Worm (Caenorhabditis elegans) whole organism, late embryonic: ENCODE results near the gene nhr-195.

Experiments
- K09A11.1 ChIP-seq: sonication (generic microtip); optimal IDR thresholded peaks from 2 replicates; lab custom pipeline; 2017; ENCODE audit warnings: antibody characterized with exemption, mild to moderate bottlenecking, missing genetic modification characterization, missing compliant biosample characterization; ENCODE audit not compliant: insufficient read depth
- T23F11.4 ChIP-seq: fragments of 200-800 bp; sonication (Bioruptor generic); optimal IDR thresholded peaks from 2 replicates; lab custom pipeline; 2018; ENCODE audit warnings: mild to moderate bottlenecking, missing genetic modification characterization, missing compliant biosample characterization
- ceh-14 ChIP-seq: sonication (generic microtip); optimal IDR thresholded peaks from 2 replicates; lab custom pipeline; 2016; ENCODE audit warnings: missing genotype, missing genetic modification characterization, missing compliant biosample characterization
- ceh-18 ChIP-seq: sonication (generic microtip); optimal IDR thresholded peaks from 2 replicates; lab custom pipeline; 2016; ENCODE audit warnings: missing genetic modification characterization, missing compliant biosample characterization
- ceh-2 ChIP-seq: sonication (generic microtip); optimal IDR thresholded peaks from 2 replicates; lab custom pipeline; 2016; ENCODE audit warnings: missing genotype, missing genetic modification characterization, missing compliant biosample characterization
- ceh-24 ChIP-seq: sonication (generic microtip); optimal IDR thresholded peaks from 2 replicates; lab custom pipeline; 2016; ENCODE audit warnings: mild to moderate bottlenecking, missing genetic modification characterization, missing compliant biosample characterization
- ceh-30 ChIP-seq: fragments of 150-350 bp; optimal IDR thresholded peaks from 2 replicates; lab custom pipeline; 2014; ENCODE audit warnings: missing biosample characterization, missing genetic modification characterization
- ceh-31 ChIP-seq: sonication (generic microtip); optimal IDR thresholded peaks from 2 replicates; lab custom pipeline; 2016; ENCODE audit warnings: missing genetic modification characterization, missing compliant biosample characterization
- ceh-34 ChIP-seq: sonication (generic microtip); optimal IDR thresholded peaks from 2 replicates; lab custom pipeline; 2016; ENCODE audit warnings: mild to moderate bottlenecking, missing genetic modification characterization, missing compliant biosample characterization
- ceh-45 ChIP-seq: fragments of 200-800 bp; sonication (Bioruptor generic); IDR thresholded peaks from 2 replicates; pipeline ENCODE4 v1.3.6; 2022; ENCODE audit warnings: missing genetic modification reagents, missing genetic modification characterization, missing compliant biosample characterization
- ceh-48 ChIP-seq: sonication (generic microtip); optimal IDR thresholded peaks from 2 replicates; lab custom pipeline; 2016; ENCODE audit warnings: missing genetic modification characterization, inconsistent platforms, missing compliant biosample characterization
- dmd-4 ChIP-seq: sonication (generic microtip); optimal IDR thresholded peaks from 2 replicates; lab custom pipeline; 2016; ENCODE audit warnings: borderline replicate concordance, missing genetic modification characterization, missing compliant biosample characterization
- elt-2 ChIP-seq: sonication (generic microtip); optimal IDR thresholded peaks from 2 replicates; lab custom pipeline; 2016; ENCODE audit warnings: missing genetic modification reagents, missing genetic modification characterization, missing compliant biosample characterization
- elt-4 ChIP-seq: sonication (generic microtip); optimal IDR thresholded peaks from 2 replicates; lab custom pipeline; 2016; ENCODE audit warnings: missing genetic modification characterization, missing compliant biosample characterization
- fkh-10 ChIP-seq: fragments of 150-350 bp; optimal IDR thresholded peaks from 2 replicates; lab custom pipeline; 2014; ENCODE audit warnings: missing biosample characterization, missing genetic modification reagents, missing genetic modification characterization
- fkh-6 ChIP-seq: sonication (generic microtip); optimal IDR thresholded peaks from 2 replicates; lab custom pipeline; 2016; ENCODE audit warnings: missing genetic modification characterization, missing compliant biosample characterization
- gmeb-2 ChIP-seq: sonication (generic microtip); optimal IDR thresholded peaks from 2 replicates; lab custom pipeline; 2016; ENCODE audit warnings: missing genetic modification characterization, inconsistent platforms, missing compliant biosample characterization
- hlh-15 ChIP-seq: sonication (generic microtip); optimal IDR thresholded peaks from 2 replicates; lab custom pipeline; 2016; ENCODE audit warnings: missing genetic modification characterization, missing compliant biosample characterization
- hlh-6 ChIP-seq: sonication (generic microtip); optimal IDR thresholded peaks from 2 replicates; lab custom pipeline; 2016; ENCODE audit warnings: missing genotype, missing genetic modification characterization, missing compliant biosample characterization
- hlh-8 ChIP-seq: sonication (generic microtip); optimal IDR thresholded peaks from 2 replicates; lab custom pipeline; 2016; ENCODE audit warnings: missing genotype, missing genetic modification characterization, missing compliant biosample characterization
- lim-6 ChIP-seq: sonication (generic microtip); optimal IDR thresholded peaks from 2 replicates; lab custom pipeline; 2016; ENCODE audit warnings: missing genetic modification characterization, missing compliant biosample characterization
- madf-2 ChIP-seq: sonication (generic microtip); optimal IDR thresholded peaks from 2 replicates; lab custom pipeline; 2017; ENCODE audit warnings: missing genetic modification characterization, missing compliant biosample characterization
- mec-3 ChIP-seq: sonication (generic microtip); optimal IDR thresholded peaks from 2 replicates; lab custom pipeline; 2016; ENCODE audit warnings: borderline replicate concordance, missing genetic modification characterization, missing compliant biosample characterization
- nhr-11 ChIP-seq: fragments of 150-350 bp; optimal IDR thresholded peaks from 2 replicates; lab custom pipeline; 2014; ENCODE audit warnings: missing biosample characterization, missing genetic modification characterization
- npax-4 ChIP-seq: sonication (generic microtip); optimal IDR thresholded peaks from 2 replicates; lab custom pipeline; 2016; ENCODE audit warnings: missing genetic modification characterization, missing compliant biosample characterization
- odd-2 ChIP-seq: sonication (generic microtip); optimal IDR thresholded peaks from 2 replicates; lab custom pipeline; 2017; ENCODE audit warnings: antibody characterized with exemption, mild to moderate bottlenecking, missing genetic modification characterization, missing compliant biosample characterization
- pag-3 ChIP-seq: sonication (generic microtip); optimal IDR thresholded peaks from 2 replicates; lab custom pipeline; 2016; ENCODE audit warnings: missing compliant biosample characterization, missing genetic modification characterization, borderline replicate concordance
- pat-9 ChIP-seq: fragments of 200-800 bp; sonication (Bioruptor generic); optimal IDR thresholded peaks from 2 replicates; lab custom pipeline; 2018; ENCODE audit warnings: mild to moderate bottlenecking, missing genetic modification characterization, moderate library complexity, missing compliant biosample characterization
- pax-1 ChIP-seq: fragments of 150-350 bp; optimal IDR thresholded peaks from 2 replicates; lab custom pipeline; 2014; ENCODE audit warnings: missing biosample characterization, missing genetic modification characterization
- pros-1 ChIP-seq: fragments of 150-350 bp; optimal IDR thresholded peaks from 2 replicates; lab custom pipeline; 2014; ENCODE audit warnings: missing biosample characterization, missing genetic modification reagents, missing genetic modification characterization
- ref-2 ChIP-seq: sonication (generic microtip); optimal IDR thresholded peaks from 2 replicates; lab custom pipeline; 2016; ENCODE audit warnings: missing genetic modification characterization, missing compliant biosample characterization
- sdc-2 ChIP-seq: sonication (generic microtip); optimal IDR thresholded peaks from 2 replicates; lab custom pipeline; 2016; ENCODE audit warnings: missing genotype, missing genetic modification characterization, missing compliant biosample characterization
- syd-9 ChIP-seq: sonication (generic microtip); optimal IDR thresholded peaks from 2 replicates; lab custom pipeline; 2016; ENCODE audit warnings: mild to moderate bottlenecking, missing genetic modification characterization, moderate library complexity, missing compliant biosample characterization
- tbx-2 ChIP-seq: sonication (generic microtip); optimal IDR thresholded peaks from 2 replicates; lab custom pipeline; 2016; ENCODE audit warnings: missing genetic modification characterization, missing compliant biosample characterization
- ttx-3 ChIP-seq: sonication (generic microtip); optimal IDR thresholded peaks from 2 replicates; lab custom pipeline; 2016; ENCODE audit warnings: missing genetic modification reagents, missing genetic modification characterization, missing compliant biosample characterization
- unc-3 ChIP-seq, 2 experiments: fragments of 200-800 bp in 1 of 2; sonication (Bioruptor generic) in 1 of 2; sonication (generic microtip) in 1 of 2; conservative IDR thresholded peaks in 1 of 2; optimal IDR thresholded peaks in 1 of 2; 2 replicates each; pipeline versions ENCODE4 v1.3.6 to Lab custom; 2016 to 2022; ENCODE audit warnings: missing compliant biosample characterization in 2 of 2, missing genetic modification characterization in 2 of 2, missing genetic modification reagents in 1 of 2
- unc-86 ChIP-seq: sonication (generic microtip); optimal IDR thresholded peaks from 2 replicates; lab custom pipeline; 2016; ENCODE audit warnings: missing genetic modification characterization, missing compliant biosample characterization
- zip-5 ChIP-seq: sonication (generic microtip); optimal IDR thresholded peaks from 2 replicates; lab custom pipeline; 2016; ENCODE audit warnings: missing genetic modification characterization, missing compliant biosample characterization

nhr-195 gene

DNA sequence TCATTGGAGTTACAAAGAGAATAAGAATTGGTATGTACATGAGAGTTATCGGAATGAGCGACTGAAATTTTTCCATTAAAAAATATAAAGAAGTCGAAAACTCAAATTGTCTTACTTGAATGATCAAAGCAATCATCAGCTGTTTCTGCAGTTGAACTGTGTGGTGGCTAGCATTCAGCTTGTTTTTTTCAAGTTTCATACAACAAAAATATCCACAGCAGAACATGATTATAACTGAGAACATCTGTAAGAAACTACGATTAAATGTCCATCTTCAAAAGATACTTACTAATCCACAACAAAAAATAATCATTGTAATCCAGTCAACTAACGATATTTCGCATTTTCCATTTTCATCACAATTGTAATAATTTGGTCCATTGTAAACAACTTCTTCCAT is 12.6 kb upstream of the nhr-195 start:
- TF ChIP-seq mec-3 (tag; lab: Kevin White, UChicago): no peak
- no peak for TF ChIP-seq ceh-14 (tag; lab: Kevin White, UChicago)
- no peak for TF ChIP-seq pros-1 (tag; lab: Kevin White, UChicago)
- TF ChIP-seq ceh-48 (tag; lab: Kevin White, UChicago): no peak
- TF ChIP-seq tbx-2 (tag; lab: Kevin White, UChicago): no peak

DNA sequence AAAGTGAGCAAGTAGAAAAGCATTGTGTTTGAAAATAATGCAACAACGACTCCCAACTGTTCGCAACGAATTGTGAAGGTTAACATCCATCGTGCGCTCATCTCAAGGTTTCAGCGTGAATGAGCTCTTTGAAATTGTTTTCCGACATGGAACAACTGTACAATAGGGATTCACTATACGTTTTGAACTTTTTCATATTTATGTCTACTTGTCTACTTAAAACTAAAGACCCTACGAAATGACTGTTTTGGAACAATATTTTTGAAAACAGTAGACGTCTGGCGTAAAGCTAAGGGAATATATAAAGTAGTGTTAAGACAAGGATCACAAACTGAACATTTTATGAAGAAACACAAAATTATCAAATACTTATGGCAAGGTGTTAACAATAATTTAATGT is 11.4 kb upstream of the nhr-195 start, which contains the start of gene str-86:
Gene str-86, minus strand, starts transcription at position 101 of the 400 bp plus-strand sequence.
- no peak for TF ChIP-seq unc-3 (GFP tag; conservative IDR thresholded peaks at IDR 0.05; lab: Robert Waterston, UW)
- TF ChIP-seq unc-3 (tag; optimal IDR thresholded peaks at IDR 0.05; lab: Kevin White, UChicago): no peak
- no peak for TF ChIP-seq ceh-45
- no peak for TF ChIP-seq zip-5 (tag; lab: Kevin White, UChicago)
- TF ChIP-seq ttx-3 (tag; lab: Kevin White, UChicago): no peak
- no peak for TF ChIP-seq ceh-34
- no peak for TF ChIP-seq ceh-30 (tag; lab: Kevin White, UChicago)
- no peak for TF ChIP-seq ceh-48 (tag; lab: Kevin White, UChicago)
- TF ChIP-seq hlh-6 (tag; lab: Kevin White, UChicago): no peak
- TF ChIP-seq ceh-14 (tag; lab: Kevin White, UChicago): no peak
- TF ChIP-seq gmeb-2 (tag; lab: Kevin White, UChicago): no peak
- TF ChIP-seq pag-3 (tag; lab: Kevin White, UChicago): no peak
- no peak for TF ChIP-seq pros-1 (tag; lab: Kevin White, UChicago)
- no peak for TF ChIP-seq ceh-31 (tag; lab: Kevin White, UChicago)
- TF ChIP-seq hlh-15: no peak
- TF ChIP-seq dmd-4 (tag; lab: Kevin White, UChicago): no peak
- no peak for TF ChIP-seq npax-4 (tag; lab: Kevin White, UChicago)
- no peak for TF ChIP-seq fkh-6
- TF ChIP-seq elt-2 (tag; lab: Kevin White, UChicago): no peak
- no peak for TF ChIP-seq ceh-2
- TF ChIP-seq fkh-10 (GFP tag; lab: Kevin White, UChicago): no peak
- TF ChIP-seq, all 69 proteins: peak for 0

DNA sequence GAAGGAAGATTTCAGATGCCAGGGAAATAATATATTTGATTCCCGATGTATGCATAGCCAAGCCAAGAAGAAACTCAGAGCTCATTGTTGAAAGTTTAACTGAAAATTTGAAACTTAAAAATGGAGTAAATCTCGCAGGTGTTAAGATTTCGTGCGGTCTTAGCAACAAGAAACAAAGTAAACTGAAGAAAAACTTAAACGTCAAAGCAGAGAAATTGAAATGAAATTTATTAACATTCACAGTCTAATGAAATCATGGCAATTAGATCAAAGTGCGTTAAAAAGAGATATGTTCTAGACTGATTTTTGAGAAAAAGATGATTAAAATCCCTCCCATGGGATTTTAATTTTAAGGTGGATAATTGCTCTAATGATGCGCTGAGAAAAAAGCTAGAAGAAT is 8.7 kb upstream of the nhr-195 start, which contains the start of gene str-84:
Gene str-84, minus strand, starts transcription at position 101 of the 400 bp plus-strand sequence.
- TF ChIP-seq lim-6 (no peak), pax-1 (no peak), dmd-4 (tag; lab: Kevin White, UChicago) (no peak), ref-2 (no peak), unc-86 (tag; lab: Kevin White, UChicago) (no peak), ceh-18 (no peak), T23F11.4 (GFP tag; lab: Kevin White, UChicago) (no peak), sdc-2 (no peak)

DNA sequence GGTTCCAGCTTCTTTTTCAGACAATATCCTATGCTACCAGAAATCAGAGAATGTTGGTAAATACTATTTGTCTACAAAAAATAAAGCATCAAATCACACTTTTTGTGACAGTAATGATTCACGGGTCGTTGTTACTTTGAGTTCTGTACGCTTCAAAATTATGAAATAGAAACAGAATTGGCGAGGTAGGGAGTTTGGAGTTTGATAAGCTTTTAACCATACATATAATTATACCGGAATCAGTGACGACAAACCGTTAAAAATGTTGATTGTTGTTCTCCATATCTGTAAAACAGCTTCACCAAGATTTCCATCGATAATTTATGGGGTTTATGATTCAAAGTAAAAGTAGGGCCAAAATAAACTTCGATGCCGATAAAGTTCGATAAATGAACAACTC is 5.7 kb upstream of the nhr-195 start:
- TF ChIP-seq hlh-8: no peak
- TF ChIP-seq ref-2: no peak
- TF ChIP-seq ceh-34: no peak
- TF ChIP-seq ceh-2: no peak
- no peak for TF ChIP-seq nhr-11 (tag; lab: Kevin White, UChicago)
- TF ChIP-seq syd-9 (tag; lab: Kevin White, UChicago): no peak
- no peak for TF ChIP-seq pat-9 (tag; lab: Kevin White, UChicago)
- TF ChIP-seq elt-4 (tag; lab: Kevin White, UChicago): no peak
- TF ChIP-seq odd-2: no peak
- TF ChIP-seq K09A11.1 (tag; lab: Kevin White, UChicago): no peak
- TF ChIP-seq ceh-24 (tag; lab: Kevin White, UChicago): no peak
- no peak for TF ChIP-seq madf-2 (tag; lab: Kevin White, UChicago)
